Fruit fly (Drosophila melanogaster): ENCODE results near the gene Kap3.

- TF ChIP-seq kay (GFP tag; ENCODE audit: borderline replicate concordance) (no peak), tj (GFP tag; optimal IDR thresholded peaks at IDR 0.05) (no peak), toe (GFP tag; optimal IDR thresholded peaks at IDR 0.05) (no peak), CG7045 (GFP tag; optimal IDR thresholded peaks at IDR 0.05) (no peak), CG1620 (GFP tag; optimal IDR thresholded peaks at IDR 0.05) (no peak)
Observed at dm6 chrX:11339868-11340548, at the start of gene Kap3, which contains the start of gene CG34348.
